Fruit fly (Drosophila melanogaster) whole organism, wandering third instar larva: Measurements from ENCODE around the gene wge.

Experiments used
- Abd-B ChIP-seq: fragments of >200 bp; optimal IDR thresholded peaks from 2 replicates; lab custom pipeline; 2017; ENCODE audit warnings: missing biosample characterization, missing genetic modification characterization
- CG9705 ChIP-seq: fragments of 200-800 bp; sonication (Bioruptor generic); optimal IDR thresholded peaks from 2 replicates; lab custom pipeline; 2018; ENCODE audit warnings: missing biosample characterization, mild to moderate bottlenecking, missing genetic modification characterization
- CrebA ChIP-seq: fragments of 200-800 bp; sonication (Bioruptor generic); optimal IDR thresholded peaks from 2 replicates; lab custom pipeline; 2016; ENCODE audit warnings: missing biosample characterization, mild to moderate bottlenecking, missing genetic modification characterization, borderline replicate concordance
- Dif ChIP-seq: fragments of 200-275, 200-300 bp; sonication (Bioruptor generic); optimal IDR thresholded peaks from 2 replicates; lab custom pipeline; 2018; ENCODE audit warnings: missing biosample characterization, missing genetic modification characterization; ENCODE audit not compliant: partially characterized antibody
- GATAd ChIP-seq: sonication (Bioruptor generic); optimal IDR thresholded peaks from 2 replicates; lab custom pipeline; 2016; ENCODE audit warnings: missing biosample characterization, missing genetic modification characterization
- HLH106 ChIP-seq: fragments of 200-800 bp; optimal IDR thresholded peaks from 3 replicates; lab custom pipeline; 2019; ENCODE audit warnings: missing biosample characterization, mild to moderate bottlenecking, missing genetic modification characterization, moderate library complexity
- Hnf4 ChIP-seq: fragments of 200-800 bp; sonication (Bioruptor generic); optimal IDR thresholded peaks from 2 replicates; lab custom pipeline; 2016; ENCODE audit warnings: missing biosample characterization, mild to moderate bottlenecking, missing genetic modification characterization
- Hr78 ChIP-seq: fragments of >200 bp; optimal IDR thresholded peaks from 2 replicates; lab custom pipeline; 2017; ENCODE audit warnings: missing biosample characterization, missing genetic modification characterization
- Hr83 ChIP-seq: fragments of 200-300 bp; sonication (Bioruptor generic); optimal IDR thresholded peaks from 2 replicates; lab custom pipeline; 2016; ENCODE audit warnings: missing biosample characterization, mild to moderate bottlenecking, missing genetic modification characterization, moderate library complexity; ENCODE audit not compliant: poor library complexity, severe bottlenecking
- Jra ChIP-seq: sonication (Bioruptor generic); optimal IDR thresholded peaks from 2 replicates; lab custom pipeline; 2016; ENCODE audit warnings: missing biosample characterization, missing genetic modification characterization
- Mio ChIP-seq: sonication (Bioruptor generic); optimal IDR thresholded peaks from 2 replicates; lab custom pipeline; 2016; ENCODE audit warnings: missing biosample characterization, missing genetic modification characterization
- Rel ChIP-seq, 2 experiments: fragments of 200-800 bp; sonication (Bioruptor generic) in 1 of 2; optimal IDR thresholded peaks; 2 replicates in 1 of 2; 3 replicates in 1 of 2; lab custom pipeline; 2016 to 2019; ENCODE audit warnings: mild to moderate bottlenecking in 2 of 2, missing biosample characterization in 2 of 2, missing genetic modification characterization in 2 of 2, moderate library complexity in 1 of 2
- Sp1 ChIP-seq: fragments of 200-800 bp; sonication (Bioruptor generic); optimal IDR thresholded peaks from 3 replicates; lab custom pipeline; 2019; ENCODE audit warnings: missing biosample characterization, mild to moderate bottlenecking, missing genetic modification characterization, moderate library complexity
- Vsx2 ChIP-seq: fragments of 200-300, 225-300 bp; sonication (Bioruptor generic); optimal IDR thresholded peaks from 2 replicates; lab custom pipeline; 2018; ENCODE audit warnings: missing biosample characterization, missing genetic modification characterization; ENCODE audit not compliant: partially characterized antibody
- br ChIP-seq: fragments of 200-800 bp; sonication (Bioruptor generic); optimal IDR thresholded peaks from 2 replicates; lab custom pipeline; 2016; ENCODE audit warnings: missing biosample characterization, missing genetic modification characterization
- dl ChIP-seq, 2 experiments: fragments of 175-275, 200-275 bp in 1 of 2; fragments of 200-275 bp in 1 of 2; sonication (Bioruptor generic); optimal IDR thresholded peaks; lab custom pipeline; 2018; ENCODE audit warnings: mild to moderate bottlenecking in 2 of 2, missing biosample characterization in 2 of 2, missing genetic modification characterization in 2 of 2, moderate library complexity in 2 of 2; ENCODE audit not compliant: partially characterized antibody in 2 of 2, insufficient read depth in 1 of 2
- dsf ChIP-seq: sonication (Bioruptor generic); optimal IDR thresholded peaks from 2 replicates; lab custom pipeline; 2016; ENCODE audit warnings: missing biosample characterization, missing genetic modification characterization, borderline replicate concordance
- ey ChIP-seq: fragments of 200-800 bp; sonication (Bioruptor generic); optimal IDR thresholded peaks from 2 replicates; lab custom pipeline; 2016; ENCODE audit warnings: missing biosample characterization, missing genetic modification characterization
- foxo ChIP-seq, 2 experiments: fragments of 200-800 bp; sonication (Bioruptor generic); optimal IDR thresholded peaks; 2 replicates in 1 of 2; 3 replicates in 1 of 2; lab custom pipeline; 2016 to 2017; ENCODE audit warnings: missing biosample characterization in 2 of 2, missing genetic modification characterization in 2 of 2
- fru ChIP-seq: fragments of 200-800 bp; sonication (Bioruptor generic); optimal IDR thresholded peaks from 3 replicates; lab custom pipeline; 2016; ENCODE audit warnings: missing biosample characterization, mild to moderate bottlenecking, missing genetic modification characterization
- h ChIP-seq: fragments of 200-800 bp; sonication (Bioruptor generic); optimal IDR thresholded peaks from 3 replicates; lab custom pipeline; 2016; ENCODE audit warnings: missing biosample characterization, mild to moderate bottlenecking, missing genetic modification characterization
- jim ChIP-seq: fragments of 175-275, 200-325 bp; sonication (Bioruptor generic); optimal IDR thresholded peaks from 2 replicates; lab custom pipeline; 2016; ENCODE audit warnings: missing biosample characterization, mild to moderate bottlenecking, missing genetic modification characterization
- lola ChIP-seq: fragments of >200 bp; optimal IDR thresholded peaks from 2 replicates; lab custom pipeline; 2017; ENCODE audit warnings: missing biosample characterization, missing genetic modification characterization
- psq ChIP-seq: fragments of 200-800 bp; sonication (Bioruptor generic); optimal IDR thresholded peaks from 3 replicates; lab custom pipeline; 2017; ENCODE audit warnings: missing biosample characterization, mild to moderate bottlenecking, missing genetic modification characterization, moderate library complexity
- rgr ChIP-seq: fragments of 200-800 bp; sonication (Bioruptor generic); optimal IDR thresholded peaks from 3 replicates; lab custom pipeline; 2016; ENCODE audit warnings: missing biosample characterization, mild to moderate bottlenecking, missing genetic modification characterization
- sage ChIP-seq: fragments of 200-800 bp; sonication (Bioruptor generic); optimal IDR thresholded peaks from 2 replicates; lab custom pipeline; 2016; ENCODE audit warnings: missing biosample characterization, mild to moderate bottlenecking, missing genetic modification characterization
- sv ChIP-seq: fragments of 200-800 bp; sonication (Bioruptor generic); optimal IDR thresholded peaks from 3 replicates; lab custom pipeline; 2016; ENCODE audit warnings: missing biosample characterization, missing genetic modification characterization
- usp ChIP-seq: fragments of >200 bp; optimal IDR thresholded peaks from 2 replicates; lab custom pipeline; 2017; ENCODE audit warnings: missing biosample characterization, missing genetic modification characterization
- woc ChIP-seq: sonication (Bioruptor generic); optimal IDR thresholded peaks from 2 replicates; lab custom pipeline; 2016; ENCODE audit warnings: missing biosample characterization, mild to moderate bottlenecking, missing genetic modification characterization

Gene wge

DNA sequence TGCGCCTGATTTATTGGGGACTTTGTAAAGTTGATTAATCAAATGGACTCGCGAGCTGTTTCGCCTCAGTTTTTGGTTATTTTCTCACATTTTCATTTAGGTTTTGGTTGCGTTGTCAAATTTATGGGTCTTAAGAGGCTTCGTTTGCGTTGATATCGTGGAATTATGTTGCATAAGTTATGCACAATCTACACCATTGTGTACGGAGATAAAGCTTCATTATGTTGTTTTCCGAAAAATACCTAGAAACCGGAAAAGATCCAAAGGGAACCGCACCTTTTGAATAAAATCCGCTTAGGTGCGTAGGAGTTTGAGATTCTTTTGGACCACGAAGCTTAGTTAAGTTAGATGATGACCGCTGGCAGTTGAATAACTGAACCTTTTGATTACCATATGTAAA lies 36.2 kb upstream of the wge start:
- TF ChIP-seq fru (GFP tag; lab: Kevin White, UChicago) (no peak), Hnf4 (GFP tag; lab: Kevin White, UChicago) (no peak), usp (GFP tag; lab: Kevin White, UChicago) (no peak)

DNA sequence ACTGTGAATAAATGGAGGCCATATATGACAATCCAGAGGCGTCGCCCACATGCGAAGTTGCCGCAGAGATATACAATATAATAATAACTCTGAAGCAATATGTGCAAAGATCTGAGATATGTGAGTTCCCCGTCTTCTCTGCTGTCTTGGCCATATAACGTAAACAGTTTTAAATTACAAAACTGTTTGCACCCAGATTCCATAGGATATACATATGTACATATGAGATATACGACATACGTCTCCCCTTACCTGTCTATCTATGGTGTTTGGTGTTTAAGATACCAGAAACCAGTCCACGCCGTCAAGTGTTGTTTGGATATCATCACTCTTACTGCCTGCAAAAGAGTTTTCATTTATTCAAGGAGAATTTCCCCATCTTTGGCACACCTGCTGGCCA lies 35.3 kb upstream of the wge start:
- TF ChIP-seq Rel (GFP tag; optimal IDR thresholded peaks at IDR 0.05; lab: Kevin White, UChicago) (no peak), Rel (tag; optimal IDR thresholded peaks at IDR 0.05; lab: Kevin White, UChicago) (peak; percentile 51), Jra (GFP tag; lab: Kevin White, UChicago) (no peak)

DNA sequence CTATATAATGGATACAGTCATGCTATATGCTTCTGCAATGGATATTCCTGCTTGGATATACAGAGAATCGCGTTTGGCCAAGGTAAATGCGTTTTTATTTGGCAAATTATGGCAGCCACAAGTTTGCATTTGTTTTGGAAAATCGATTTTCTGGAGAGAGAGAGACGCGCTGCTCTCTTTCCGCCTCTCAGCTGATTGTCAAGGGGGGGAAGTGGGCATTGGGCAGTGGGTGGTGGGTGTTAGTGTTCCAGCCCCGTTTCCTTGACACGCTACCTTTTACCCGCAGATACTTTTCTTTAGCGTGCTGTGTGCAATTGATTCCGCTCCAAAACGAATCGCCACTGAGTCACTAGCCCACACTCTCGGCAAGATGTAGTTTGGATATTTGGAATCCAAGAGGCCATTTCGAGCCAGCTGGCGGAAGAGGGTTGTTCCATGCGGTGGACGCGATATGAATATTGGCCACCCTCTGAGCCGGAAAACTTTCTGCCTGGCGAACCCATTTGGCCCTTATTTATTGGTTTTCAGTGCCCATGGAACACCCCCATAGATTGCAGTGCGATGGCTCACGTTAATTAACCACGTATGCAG lies 34.3 kb upstream of the wge start:
- TF ChIP-seq dl (GFP tag; optimal IDR thresholded peaks at IDR 0.05; lab: Kevin White, UChicago; ENCODE audit: insufficient read depth in 1 of 2, partially characterized antibody in 2 of 2) (peak in 1 of 2 experiments; percentile 8), Mio (GFP tag; lab: Kevin White, UChicago) (no peak)

- peak in 1 of 2 experiments; percentile 53 for TF ChIP-seq dl (GFP tag; optimal IDR thresholded peaks at IDR 0.05; lab: Kevin White, UChicago; ENCODE audit: insufficient read depth in 1 of 2, partially characterized antibody in 2 of 2)
- TF ChIP-seq br (GFP tag; lab: Kevin White, UChicago): no peak
- TF ChIP-seq Vsx2 (GFP tag; lab: Kevin White, UChicago): no peak
- peak; percentile 62 for TF ChIP-seq Dif (GFP tag; lab: Kevin White, UChicago)
- TF ChIP-seq CrebA (GFP tag; lab: Kevin White, UChicago): no peak
- no peak for TF ChIP-seq Rel (GFP tag; optimal IDR thresholded peaks at IDR 0.05; lab: Kevin White, UChicago)
- TF ChIP-seq Rel (tag; optimal IDR thresholded peaks at IDR 0.05; lab: Kevin White, UChicago): peak; percentile 83
- no peak for TF ChIP-seq Mio (GFP tag; lab: Kevin White, UChicago)
- peak; percentile 22 for TF ChIP-seq sv (GFP tag; lab: Kevin White, UChicago)
- TF ChIP-seq ey (GFP tag; lab: Kevin White, UChicago): peak; percentile 5
- TF ChIP-seq rgr (GFP tag; lab: Kevin White, UChicago): peak; percentile 19
- TF ChIP-seq Hr78 (GFP tag; lab: Kevin White, UChicago): no peak
- TF ChIP-seq fru (GFP tag; lab: Kevin White, UChicago): peak; percentile 6
- TF ChIP-seq lola (GFP tag; lab: Kevin White, UChicago): no peak
- no peak for TF ChIP-seq Jra (GFP tag; lab: Kevin White, UChicago)
- TF ChIP-seq Sp1 (GFP tag; lab: Kevin White, UChicago): no peak
- TF ChIP-seq foxo (GFP tag; optimal IDR thresholded peaks at IDR 0.05; lab: Kevin White, UChicago): peak in 1 of 2 experiments; percentile 33
- TF ChIP-seq woc (GFP tag; lab: Kevin White, UChicago): no peak
- no peak for TF ChIP-seq HLH106 (tag; lab: Kevin White, UChicago)
- peak; percentile 22 for TF ChIP-seq h
Observed at dm6 chr3R:22753895-22754774, 33.2 kb upstream of the wge start.

DNA sequence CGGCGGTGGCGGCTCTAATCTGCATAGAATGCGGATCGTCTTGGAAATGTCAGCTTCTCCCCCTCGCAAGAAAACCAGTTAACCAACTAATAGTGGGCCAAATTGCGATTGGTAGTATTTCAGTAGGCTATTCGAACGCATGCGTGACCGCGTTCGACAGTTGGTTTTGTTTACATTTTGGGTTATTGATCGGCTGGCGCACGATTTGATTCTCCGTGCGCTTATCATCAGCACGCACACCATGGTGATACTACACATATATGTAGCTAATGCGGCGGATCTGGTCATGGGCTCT lies 32.6 kb upstream of the wge start:
- TF ChIP-seq sage (GFP tag; lab: Kevin White, UChicago): no peak
- no peak for TF ChIP-seq GATAd (GFP tag; lab: Kevin White, UChicago)
- TF ChIP-seq HLH106 (tag; lab: Kevin White, UChicago): no peak
- peak; percentile 6 for TF ChIP-seq Hr83
- TF ChIP-seq Rel (GFP tag; optimal IDR thresholded peaks at IDR 0.05; lab: Kevin White, UChicago): no peak
- peak; percentile 33 for TF ChIP-seq Rel (tag; optimal IDR thresholded peaks at IDR 0.05; lab: Kevin White, UChicago)
- TF ChIP-seq psq (GFP tag; lab: Kevin White, UChicago): no peak
- no peak for TF ChIP-seq Abd-B
- no peak for TF ChIP-seq jim (GFP tag; lab: Kevin White, UChicago)
- TF ChIP-seq CG9705: no peak
- no peak for TF ChIP-seq dsf (GFP tag; lab: Kevin White, UChicago)
- no peak for TF ChIP-seq br (GFP tag; lab: Kevin White, UChicago)
